Worm (Caenorhabditis elegans) whole organism, midembryonic: ENCODE measurements around the gene T24D5.2.
A peak's percentile ranks its signal among the peaks of the same experiment; 100 is the strongest.

Source experiments
- T22C8.4 ChIP-seq: fragments of 200-800 bp; sonication (Bioruptor generic); IDR thresholded peaks from 2 replicates; pipeline ENCODE4 v1.3.6; 2022; ENCODE audit warnings: missing genetic modification characterization, missing compliant biosample characterization
- cog-1 ChIP-seq: sonication (generic microtip); optimal IDR thresholded peaks from 2 replicates; lab custom pipeline; 2016; ENCODE audit warnings: missing genetic modification characterization, missing compliant biosample characterization
- flt-1 ChIP-seq: fragments of 200-800 bp; sonication (Bioruptor generic); IDR thresholded peaks from 2 replicates; pipeline ENCODE4 v1.3.6; 2022; ENCODE audit warnings: missing genetic modification characterization, missing compliant biosample characterization
- klf-2 ChIP-seq: fragments of 200-800 bp; sonication (Bioruptor generic); conservative IDR thresholded peaks from 2 replicates; pipeline ENCODE4 v1.3.6; 2022; ENCODE audit warnings: missing genetic modification reagents, missing genetic modification characterization, missing compliant biosample characterization
- med-1 ChIP-seq: sonication (generic microtip); optimal IDR thresholded peaks from 2 replicates; lab custom pipeline; 2017; ENCODE audit warnings: missing genetic modification characterization, mild to moderate bottlenecking, missing compliant biosample characterization, antibody characterized with exemption, missing genetic modification reagents; ENCODE audit not compliant: insufficient read depth
- ref-1 ChIP-seq: fragments of 200-800 bp; sonication (Bioruptor generic); conservative IDR thresholded peaks from 2 replicates; pipeline ENCODE4 v1.3.6; 2022; ENCODE audit warnings: missing genetic modification reagents, missing genetic modification characterization, missing compliant biosample characterization
- tab-1 ChIP-seq: fragments of 200-800 bp; sonication (Bioruptor generic); IDR thresholded peaks from 2 replicates; pipeline ENCODE4 v1.3.6; 2022; ENCODE audit warnings: missing genetic modification characterization, missing compliant biosample characterization
- ztf-23 ChIP-seq: fragments of 200-800 bp; sonication (Bioruptor generic); IDR thresholded peaks from 2 replicates; pipeline ENCODE4 v1.3.6; 2022; ENCODE audit warnings: missing genetic modification reagents, missing genetic modification characterization, missing compliant biosample characterization
- ztf-29 ChIP-seq: fragments of 200-800 bp; sonication (Bioruptor generic); IDR thresholded peaks from 2 replicates; pipeline ENCODE4 v1.3.6; 2022; ENCODE audit warnings: missing genetic modification reagents, missing genetic modification characterization, missing compliant biosample characterization

T24D5.2 gene

ce11 chrX:12586352-12586751 lies at the start of gene T24D5.2:
TSS of gene T24D5.2 (minus strand) at chrX:12586452.
- TF ChIP-seq cog-1 (tag; lab: Kevin White, UChicago) (no peak), med-1 (no peak), klf-2 (GFP tag; lab: Robert Waterston, UW) (no peak), ref-1 (GFP tag; lab: Robert Waterston, UW) (no peak), T22C8.4 (GFP tag; lab: Robert Waterston, UW) (no peak), flt-1 (GFP tag; lab: Robert Waterston, UW) (no peak), tab-1 (no peak), ztf-29 (no peak), ztf-23 (GFP tag; lab: Robert Waterston, UW) (no peak)

ce11 chrX:12635010-12635409 lies 48.8 kb upstream of the T24D5.2 start:
- no peak for TF ChIP-seq flt-1 (GFP tag; lab: Robert Waterston, UW)
- no peak for TF ChIP-seq klf-2 (GFP tag; lab: Robert Waterston, UW)
- no peak for TF ChIP-seq cog-1 (tag; lab: Kevin White, UChicago)
- TF ChIP-seq ref-1 (GFP tag; lab: Robert Waterston, UW): no peak
- TF ChIP-seq tab-1: no peak
- no peak for TF ChIP-seq ztf-29
- no peak for TF ChIP-seq med-1
- no peak for TF ChIP-seq T22C8.4 (GFP tag; lab: Robert Waterston, UW)
- TF ChIP-seq ztf-23 (GFP tag; lab: Robert Waterston, UW): no peak

ce11 chrX:12633862-12634404 lies 47.7 kb upstream of the T24D5.2 start, which contains the start of gene ivns-1:
TSS of gene ivns-1 (minus strand) at chrX:12634354.
- TF ChIP-seq ztf-23 (GFP tag; lab: Robert Waterston, UW) (no peak), T22C8.4 (GFP tag; lab: Robert Waterston, UW) (no peak), ref-1 (GFP tag; lab: Robert Waterston, UW) (no peak), flt-1 (GFP tag; lab: Robert Waterston, UW) (no peak), klf-2 (GFP tag; lab: Robert Waterston, UW) (no peak), ztf-29 (no peak), med-1 (no peak), cog-1 (tag; lab: Kevin White, UChicago) (no peak), tab-1 (no peak)

- no peak for TF ChIP-seq med-1
- no peak for TF ChIP-seq cog-1 (tag; lab: Kevin White, UChicago)
- TF ChIP-seq T22C8.4 (GFP tag; lab: Robert Waterston, UW): no peak
- no peak for TF ChIP-seq tab-1
- TF ChIP-seq flt-1 (GFP tag; lab: Robert Waterston, UW): no peak
- TF ChIP-seq klf-2 (GFP tag; lab: Robert Waterston, UW): no peak
- TF ChIP-seq ztf-23 (GFP tag; lab: Robert Waterston, UW): no peak
- TF ChIP-seq ref-1 (GFP tag; lab: Robert Waterston, UW): no peak
- TF ChIP-seq ztf-29: no peak
Measured at ce11 chrX:12632657-12633056, 46.4 kb upstream of the T24D5.2 start.

ce11 chrX:12631446-12631845 lies 45.2 kb upstream of the T24D5.2 start:
- TF ChIP-seq klf-2 (GFP tag; lab: Robert Waterston, UW) (no peak), T22C8.4 (GFP tag; lab: Robert Waterston, UW) (no peak), ref-1 (GFP tag; lab: Robert Waterston, UW) (no peak), ztf-23 (GFP tag; lab: Robert Waterston, UW) (no peak), ztf-29 (no peak), tab-1 (no peak), flt-1 (GFP tag; lab: Robert Waterston, UW) (no peak), med-1 (no peak), cog-1 (tag; lab: Kevin White, UChicago) (no peak)

- TF ChIP-seq flt-1 (GFP tag; lab: Robert Waterston, UW) (no peak), ref-1 (GFP tag; lab: Robert Waterston, UW) (no peak), tab-1 (0 out of 2 replicates have a peak, but pooled peaks have one; percentile 10)
Measured at ce11 chrX:12630556-12630955, 44.3 kb upstream of the T24D5.2 start.

- no peak for TF ChIP-seq ztf-23 (GFP tag; lab: Robert Waterston, UW)
- no peak for TF ChIP-seq tab-1
- no peak for TF ChIP-seq cog-1 (tag; lab: Kevin White, UChicago)
- no peak for TF ChIP-seq med-1
- TF ChIP-seq ztf-29: no peak
- no peak for TF ChIP-seq T22C8.4 (GFP tag; lab: Robert Waterston, UW)
- no peak for TF ChIP-seq ref-1 (GFP tag; lab: Robert Waterston, UW)
- no peak for TF ChIP-seq flt-1 (GFP tag; lab: Robert Waterston, UW)
- no peak for TF ChIP-seq klf-2 (GFP tag; lab: Robert Waterston, UW)
Measured at ce11 chrX:12630005-12630404, 43.8 kb upstream of the T24D5.2 start.

ce11 chrX:12629257-12629656 lies 43.0 kb upstream of the T24D5.2 start:
- TF ChIP-seq tab-1: 0 out of 2 replicates have a peak, but pooled peaks have one; percentile 58
- no peak for TF ChIP-seq flt-1 (GFP tag; lab: Robert Waterston, UW)

ce11 chrX:12627797-12628196 lies 41.5 kb upstream of the T24D5.2 start:
- TF ChIP-seq ztf-23 (GFP tag; lab: Robert Waterston, UW) (no peak), ztf-29 (no peak), T22C8.4 (GFP tag; lab: Robert Waterston, UW) (no peak), cog-1 (tag; lab: Kevin White, UChicago) (no peak), ref-1 (GFP tag; lab: Robert Waterston, UW) (no peak), med-1 (no peak), flt-1 (GFP tag; lab: Robert Waterston, UW) (no peak), tab-1 (no peak), klf-2 (GFP tag; lab: Robert Waterston, UW) (no peak)

- no peak for TF ChIP-seq med-1
- TF ChIP-seq klf-2 (GFP tag; lab: Robert Waterston, UW): no peak
- TF ChIP-seq T22C8.4 (GFP tag; lab: Robert Waterston, UW): no peak
- TF ChIP-seq flt-1 (GFP tag; lab: Robert Waterston, UW): no peak
- TF ChIP-seq ztf-23 (GFP tag; lab: Robert Waterston, UW): no peak
- no peak for TF ChIP-seq tab-1
- TF ChIP-seq ztf-29: no peak
Measured at ce11 chrX:12620310-12620709, 34.1 kb upstream of the T24D5.2 start.
